Worm (Caenorhabditis elegans): ENCODE results near the gene asp-4.

- TF ChIP-seq nhr-237 (tag; optimal IDR thresholded peaks at IDR 0.05) (no peak), elt-1 (tag; optimal IDR thresholded peaks at IDR 0.05; ENCODE audit: borderline replicate concordance, insufficient read depth) (no peak), tbx-8 (GFP tag; optimal IDR thresholded peaks at IDR 0.05) (no peak), sptf-1 (tag; optimal IDR thresholded peaks at IDR 0.05) (no peak), unc-62 (GFP tag; optimal IDR thresholded peaks at IDR 0.05) (no peak), lin-32 (GFP tag; optimal IDR thresholded peaks at IDR 0.05) (no peak)
Observed at ce11 chrX:13190912-13191311, 30.4 kb downstream of the asp-4 start, which contains the start of gene gpa-6.
